Fruit fly (Drosophila melanogaster) whole organism, embryonic: ENCODE results near the gene CG43998.

Experiments used
- Atf-2 ChIP-seq: fragments of 200-800 bp; sonication (Bioruptor generic); optimal IDR thresholded peaks from 2 replicates; lab custom pipeline; 2016; ENCODE audit warnings: missing biosample characterization, missing genetic modification characterization
- CG1233 ChIP-seq: fragments of 200-800 bp; sonication (Bioruptor generic); optimal IDR thresholded peaks from 4 replicates; lab custom pipeline; 2018; ENCODE audit warnings: missing biosample characterization, mild to moderate bottlenecking, missing genetic modification characterization
- CG13624 ChIP-seq: fragments of 200-800 bp; sonication (Bioruptor generic); optimal IDR thresholded peaks from 2 replicates; lab custom pipeline; 2016; ENCODE audit warnings: missing biosample characterization, missing genetic modification characterization
- CG1602 ChIP-seq: fragments of 200-800 bp; sonication (Bioruptor generic); optimal IDR thresholded peaks from 3 replicates; lab custom pipeline; 2016; ENCODE audit warnings: missing biosample characterization, missing genetic modification characterization
- CG16813 ChIP-seq: fragments of 200-800 bp; sonication (Bioruptor generic); IDR thresholded peaks from 3 replicates; pipeline ENCODE4 v1.3.6; 2022; ENCODE audit warnings: missing biosample characterization, missing genetic modification characterization; ENCODE audit not compliant: partially characterized antibody
- CG17359 ChIP-seq: fragments of 200-800 bp; sonication (Bioruptor generic); optimal IDR thresholded peaks from 3 replicates; lab custom pipeline; 2018; ENCODE audit warnings: missing biosample characterization, mild to moderate bottlenecking, missing genetic modification characterization, moderate library complexity
- CG33213 ChIP-seq: fragments of 200-800 bp; sonication (Bioruptor generic); optimal IDR thresholded peaks from 3 replicates; lab custom pipeline; 2016; ENCODE audit warnings: missing biosample characterization, missing genetic modification characterization
- CG33557 ChIP-seq: fragments of 200-800 bp; sonication (Bioruptor generic); optimal IDR thresholded peaks from 2 replicates; lab custom pipeline; 2019; ENCODE audit warnings: missing biosample characterization, mild to moderate bottlenecking, missing genetic modification characterization, moderate library complexity
- CG4404 ChIP-seq: fragments of 200-800 bp; sonication (Bioruptor generic); IDR thresholded peaks from 2 replicates; pipeline ENCODE4 v1.3.6; 2022; ENCODE audit warnings: missing biosample characterization, missing genetic modification characterization
- CG5180 ChIP-seq: fragments of 200-800 bp; sonication (Bioruptor generic); optimal IDR thresholded peaks from 3 replicates; lab custom pipeline; 2017; ENCODE audit warnings: missing biosample characterization, missing genetic modification characterization, mild to moderate bottlenecking, moderate library complexity, missing genetic modification reagents
- CG6854 ChIP-seq: fragments of 200-800 bp; sonication (Bioruptor generic); optimal IDR thresholded peaks from 3 replicates; lab custom pipeline; 2017; ENCODE audit warnings: missing biosample characterization, mild to moderate bottlenecking, missing genetic modification characterization
- Dad ChIP-seq: fragments of 200-800 bp; sonication (Bioruptor generic); optimal IDR thresholded peaks from 3 replicates; lab custom pipeline; 2016; ENCODE audit warnings: missing biosample characterization, missing genetic modification characterization
- Dip2 ChIP-seq: fragments of 200-800 bp; sonication (Bioruptor generic); IDR thresholded peaks from 2 replicates; pipeline ENCODE4 v1.3.6; 2022; ENCODE audit warnings: missing biosample characterization, missing genetic modification characterization
- Doc2 ChIP-seq: fragments of 200-800 bp; sonication (Bioruptor generic); IDR thresholded peaks from 2 replicates; pipeline ENCODE4 v1.3.6; 2022; ENCODE audit warnings: missing biosample characterization, missing genetic modification characterization
- Drgx ChIP-seq: fragments of 200-800 bp; sonication (Bioruptor generic); IDR thresholded peaks from 2 replicates; pipeline ENCODE4 v1.3.6; 2022; ENCODE audit warnings: missing biosample characterization, missing genetic modification characterization
- E2f2 ChIP-seq: fragments of 200-800 bp; sonication (Bioruptor generic); IDR thresholded peaks from 2 replicates; pipeline ENCODE4 v1.3.6; 2022; ENCODE audit warnings: missing biosample characterization, missing genetic modification characterization
- ERR ChIP-seq: fragments of 200-800 bp; sonication (Bioruptor generic); optimal IDR thresholded peaks from 2 replicates; lab custom pipeline; 2016; ENCODE audit warnings: missing biosample characterization, missing genetic modification characterization
- Eip74EF ChIP-seq, 2 experiments: fragments of 200-800 bp in 1 of 2; fragments of >200 bp in 1 of 2; sonication (Bioruptor generic) in 1 of 2; optimal IDR thresholded peaks; 2 replicates each; lab custom pipeline; 2017 to 2019; ENCODE audit warnings: missing biosample characterization in 2 of 2, missing genetic modification characterization in 2 of 2, mild to moderate bottlenecking in 1 of 2, moderate library complexity in 1 of 2
- Fer3 ChIP-seq: fragments of 200-800 bp; sonication (Bioruptor generic); optimal IDR thresholded peaks from 2 replicates; lab custom pipeline; 2018; ENCODE audit warnings: missing biosample characterization, mild to moderate bottlenecking, missing genetic modification characterization, moderate library complexity
- GATAe ChIP-seq: fragments of 200-800 bp; sonication (Bioruptor generic); conservative IDR thresholded peaks from 2 replicates; pipeline ENCODE4 v1.3.6; 2022; ENCODE audit warnings: missing biosample characterization, missing genetic modification characterization
- Gug ChIP-seq: fragments of 200-800 bp; sonication (Bioruptor generic); IDR thresholded peaks from 4 replicates; pipeline ENCODE4 v1.3.6; 2022; ENCODE audit warnings: missing biosample characterization, missing genetic modification characterization
- Lpt ChIP-seq: fragments of >200 bp; optimal IDR thresholded peaks from 2 replicates; lab custom pipeline; 2018; ENCODE audit warnings: missing biosample characterization, missing genetic modification characterization
- Meics ChIP-seq: fragments of 200-800 bp; sonication (Bioruptor generic); optimal IDR thresholded peaks from 2 replicates; lab custom pipeline; 2017; ENCODE audit warnings: missing biosample characterization, mild to moderate bottlenecking, missing genetic modification characterization
- Trl ChIP-seq, 3 experiments: fragments of >200 bp in 2 of 3; fragments of 200-800 bp in 1 of 3; sonication (Bioruptor generic) in 1 of 3; optimal IDR thresholded peaks; 2 replicates in 1 of 3; 3 replicates in 2 of 3; lab custom pipeline; 2016 to 2017; ENCODE audit warnings: missing biosample characterization in 1 of 3, missing genetic modification characterization in 1 of 3
- ato ChIP-seq: fragments of 200-800 bp; sonication (Bioruptor generic); IDR thresholded peaks from 2 replicates; pipeline ENCODE4 v1.3.6; 2022; ENCODE audit warnings: missing biosample characterization, missing genetic modification characterization; ENCODE audit not compliant: partially characterized antibody
- btn ChIP-seq: fragments of 200-800 bp; sonication (Bioruptor generic); optimal IDR thresholded peaks from 2 replicates; lab custom pipeline; 2016; ENCODE audit warnings: missing biosample characterization, missing genetic modification characterization
- chif ChIP-seq, 2 experiments: fragments of 200-800 bp; sonication (Bioruptor generic); optimal IDR thresholded peaks; 3 replicates each; lab custom pipeline; 2016; ENCODE audit warnings: missing biosample characterization in 2 of 2, missing genetic modification characterization in 2 of 2
- disco-r ChIP-seq: fragments of 200-800 bp; sonication (Bioruptor generic); optimal IDR thresholded peaks from 2 replicates; lab custom pipeline; 2016; ENCODE audit warnings: missing biosample characterization, missing genetic modification characterization
- dm ChIP-seq: fragments of 200-800 bp; sonication (Bioruptor generic); optimal IDR thresholded peaks from 3 replicates; lab custom pipeline; 2016; ENCODE audit warnings: missing biosample characterization, missing genetic modification characterization
- emc ChIP-seq: fragments of 200-800 bp; sonication (Bioruptor generic); optimal IDR thresholded peaks from 2 replicates; lab custom pipeline; 2016; ENCODE audit warnings: missing biosample characterization, missing genetic modification characterization
- ewg ChIP-seq: fragments of 200-800 bp; sonication (Bioruptor generic); optimal IDR thresholded peaks from 3 replicates; lab custom pipeline; 2017; ENCODE audit warnings: mild to moderate bottlenecking, missing biosample characterization, missing genetic modification reagents, missing genetic modification characterization
- gsb ChIP-seq: fragments of 200-800 bp; sonication (Bioruptor generic); IDR thresholded peaks from 2 replicates; pipeline ENCODE4 v1.3.6; 2022; ENCODE audit warnings: missing biosample characterization, missing genetic modification characterization
- hb ChIP-seq: fragments of 200-800 bp; sonication (Bioruptor generic); IDR thresholded peaks from 3 replicates; pipeline ENCODE4 v1.3.6; 2022; ENCODE audit warnings: missing biosample characterization, missing genetic modification characterization; ENCODE audit not compliant: partially characterized antibody
- jing ChIP-seq: fragments of 200-800 bp; sonication (Bioruptor generic); optimal IDR thresholded peaks from 2 replicates; lab custom pipeline; 2018; ENCODE audit warnings: missing biosample characterization, mild to moderate bottlenecking, missing genetic modification characterization
- jumu ChIP-seq: fragments of 200-800 bp; sonication (Bioruptor generic); optimal IDR thresholded peaks from 3 replicates; lab custom pipeline; 2016; ENCODE audit warnings: missing biosample characterization, missing genetic modification characterization
- lmd ChIP-seq: fragments of 200-800 bp; sonication (Bioruptor generic); IDR thresholded peaks from 2 replicates; pipeline ENCODE4 v1.3.6; 2022; ENCODE audit warnings: missing biosample characterization, missing genetic modification characterization
- mirr ChIP-seq: fragments of 200-800 bp; sonication (Bioruptor generic); optimal IDR thresholded peaks from 3 replicates; lab custom pipeline; 2018; ENCODE audit warnings: missing biosample characterization, mild to moderate bottlenecking, missing genetic modification characterization
- nau ChIP-seq: fragments of 200-800 bp; sonication (Bioruptor generic); optimal IDR thresholded peaks from 3 replicates; lab custom pipeline; 2017; ENCODE audit warnings: missing biosample characterization, mild to moderate bottlenecking, missing genetic modification characterization, missing genetic modification reagents
- nerfin-2 ChIP-seq: fragments of 200-800 bp; sonication (Bioruptor generic); IDR thresholded peaks from 2 replicates; pipeline ENCODE4 v1.3.6; 2022; ENCODE audit warnings: missing biosample characterization, missing genetic modification characterization; ENCODE audit not compliant: partially characterized antibody
- otp ChIP-seq: fragments of 200-800 bp; sonication (Bioruptor generic); IDR thresholded peaks from 3 replicates; pipeline ENCODE4, ENCODE4 v1.3.6; 2022; ENCODE audit warnings: missing biosample characterization, missing genetic modification characterization
- pho ChIP-seq: fragments of 200-800 bp; sonication (Bioruptor generic); optimal IDR thresholded peaks from 2 replicates; lab custom pipeline; 2016; ENCODE audit warnings: missing biosample characterization, missing genetic modification characterization
- pita ChIP-seq: fragments of 200-800 bp; sonication (Bioruptor generic); optimal IDR thresholded peaks from 2 replicates; lab custom pipeline; 2017; ENCODE audit warnings: missing biosample characterization, mild to moderate bottlenecking, missing genetic modification characterization
- sisA ChIP-seq: fragments of 200-800 bp; sonication (Bioruptor generic); IDR thresholded peaks from 2 replicates; pipeline ENCODE4 v1.3.6; 2022; ENCODE audit warnings: missing biosample characterization, missing genetic modification characterization
- slp2 ChIP-seq: fragments of 200-800 bp; sonication (Bioruptor generic); optimal IDR thresholded peaks from 2 replicates; lab custom pipeline; 2016; ENCODE audit warnings: missing biosample characterization, missing genetic modification characterization
- stc ChIP-seq: fragments of 200-800 bp; sonication (Bioruptor generic); IDR thresholded peaks from 2 replicates; pipeline ENCODE4 v1.3.6; 2022; ENCODE audit warnings: missing biosample characterization, missing genetic modification characterization
- tna ChIP-seq: fragments of 200-800 bp; sonication (Bioruptor generic); IDR thresholded peaks from 2 replicates; pipeline ENCODE4 v1.3.6; 2022; ENCODE audit warnings: missing biosample characterization, missing genetic modification characterization; ENCODE audit not compliant: partially characterized antibody
- wek ChIP-seq: fragments of 200-800 bp; sonication (Bioruptor generic); optimal IDR thresholded peaks from 3 replicates; lab custom pipeline; 2018; ENCODE audit warnings: missing biosample characterization, mild to moderate bottlenecking, missing genetic modification characterization, moderate library complexity
- zen2 ChIP-seq: fragments of 200-800 bp; sonication (Bioruptor generic); IDR thresholded peaks from 3 replicates; pipeline ENCODE4 v1.3.6; 2022; ENCODE audit warnings: missing biosample characterization, missing genetic modification characterization; ENCODE audit not compliant: partially characterized antibody

CG43998 gene

dm6 chr3R:23939921-23940839 is 11.4 kb upstream of the CG43998 start (continued):
- peak; percentile 65 for TF ChIP-seq E2f2 (GFP tag; lab: Robert Waterston, UW)
- peak; percentile 93 for TF ChIP-seq wek (GFP tag; lab: Kevin White, UChicago)
- peak; percentile 53 for TF ChIP-seq Drgx (GFP tag; lab: Robert Waterston, UW)
- no peak for TF ChIP-seq sisA
- TF ChIP-seq Fer3 (tag; lab: Kevin White, UChicago), result peak; percentile 75
- peak; percentile 76 for TF ChIP-seq CG6854
- TF ChIP-seq gsb (GFP tag; lab: Robert Waterston, UW), result peak; percentile 77
- no peak for TF ChIP-seq Trl (optimal IDR thresholded peaks at IDR 0.05; lab: Kevin White, UChicago)
- peak; percentile 69 for TF ChIP-seq Trl (GFP tag; optimal IDR thresholded peaks at IDR 0.05; lab: Kevin White, UChicago)
- TF ChIP-seq GATAe (GFP tag; lab: Robert Waterston, UW), result no peak
- peak; percentile 25 for TF ChIP-seq btn
- no peak for TF ChIP-seq Doc2 (GFP tag; lab: Robert Waterston, UW)
- TF ChIP-seq nerfin-2 (GFP tag; lab: Robert Waterston, UW), result no peak
- TF ChIP-seq otp (GFP tag; lab: Robert Waterston, UW), result peak; percentile 92
- no peak for TF ChIP-seq ERR (GFP tag; lab: Kevin White, UChicago)
- peak; percentile 9 for TF ChIP-seq pho (GFP tag; lab: Kevin White, UChicago)
- TF ChIP-seq CG16813 (GFP tag; lab: Robert Waterston, UW), result no peak
- peak; percentile 66 for TF ChIP-seq CG33213 (GFP tag; lab: Kevin White, UChicago)
- no peak for TF ChIP-seq jumu (GFP tag; lab: Kevin White, UChicago)
- TF ChIP-seq disco-r (GFP tag; lab: Kevin White, UChicago), result no peak
- TF ChIP-seq emc, result no peak
- TF ChIP-seq nau (GFP tag; lab: Kevin White, UChicago), result peak; percentile 90
- TF ChIP-seq zen2 (GFP tag; lab: Robert Waterston, UW), result no peak
- no peak for TF ChIP-seq Dad (GFP tag; lab: Kevin White, UChicago)
- TF ChIP-seq dm, result peak; percentile 15
- TF ChIP-seq slp2 (GFP tag; lab: Kevin White, UChicago), result no peak
- TF ChIP-seq Dip2 (GFP tag; lab: Robert Waterston, UW), result no peak
- TF ChIP-seq ato, result no peak
- no peak for TF ChIP-seq hb
- TF ChIP-seq pita (GFP tag; lab: Kevin White, UChicago), result no peak
- peak; percentile 22 for TF ChIP-seq jing (GFP tag; lab: Kevin White, UChicago)
- peak; percentile 95 for TF ChIP-seq CG1233 (GFP tag; lab: Kevin White, UChicago)
- peak; percentile 86 for TF ChIP-seq CG5180 (GFP tag; lab: Kevin White, UChicago)
- TF ChIP-seq Meics (GFP tag; lab: Kevin White, UChicago), result peak; percentile 78
- TF ChIP-seq CG17359 (tag; lab: Kevin White, UChicago), result peak; percentile 93
- peak; percentile 84 for TF ChIP-seq CG1602
- TF ChIP-seq lmd (GFP tag; lab: Robert Waterston, UW), result no peak
- peak; percentile 73 for TF ChIP-seq ewg (GFP tag; lab: Kevin White, UChicago)
- peak; percentile 49 to 80 for TF ChIP-seq chif (GFP tag; optimal IDR thresholded peaks at IDR 0.05; lab: Kevin White, UChicago)
- no peak for TF ChIP-seq CG4404 (GFP tag; lab: Robert Waterston, UW)
- TF ChIP-seq CG33557 (GFP tag; lab: Kevin White, UChicago), result peak; percentile 94
- TF ChIP-seq tna (GFP tag; lab: Robert Waterston, UW), result no peak
- peak; percentile 91 for TF ChIP-seq mirr
- no peak for TF ChIP-seq Lpt (GFP tag; lab: Kevin White, UChicago)
- peak; percentile 44 for TF ChIP-seq Atf-2 (GFP tag; lab: Kevin White, UChicago)
- no peak for TF ChIP-seq Gug (GFP tag; lab: Robert Waterston, UW)
- TF ChIP-seq CG13624 (GFP tag; lab: Kevin White, UChicago), result peak; percentile 27
- TF ChIP-seq stc (GFP tag; lab: Robert Waterston, UW), result peak; percentile 72
- TF ChIP-seq Eip74EF (GFP tag; optimal IDR thresholded peaks at IDR 0.05; lab: Kevin White, UChicago), result peak in 1 of 2 experiments; percentile 71
